Fruit fly (Drosophila melanogaster) whole organism, embryonic: ENCODE measurements around the gene CG12194.

ENCODE experiments used
- CG10147 ChIP-seq: fragments of 200-800 bp; sonication (Bioruptor generic); optimal IDR thresholded peaks from 2 replicates; lab custom pipeline; 2019; ENCODE audit warnings: missing biosample characterization, mild to moderate bottlenecking, missing genetic modification characterization, moderate library complexity
- CG10979 ChIP-seq: fragments of 200-800 bp; sonication (Bioruptor generic); optimal IDR thresholded peaks from 2 replicates; lab custom pipeline; 2018; ENCODE audit warnings: missing biosample characterization, mild to moderate bottlenecking, missing genetic modification characterization, moderate library complexity
- CG13624 ChIP-seq: fragments of 200-800 bp; sonication (Bioruptor generic); optimal IDR thresholded peaks from 2 replicates; lab custom pipeline; 2016; ENCODE audit warnings: missing biosample characterization, missing genetic modification characterization
- CG15696 ChIP-seq: fragments of 200-800 bp; sonication (Bioruptor generic); optimal IDR thresholded peaks from 2 replicates; lab custom pipeline; 2019; ENCODE audit warnings: missing biosample characterization, mild to moderate bottlenecking, missing genetic modification characterization, moderate library complexity
- CG1792 ChIP-seq: fragments of 200-800 bp; sonication (Bioruptor generic); optimal IDR thresholded peaks from 2 replicates; lab custom pipeline; 2016; ENCODE audit warnings: missing biosample characterization, missing genetic modification characterization
- CG2202 ChIP-seq: fragments of 200-800 bp; sonication (Bioruptor generic); optimal IDR thresholded peaks from 2 replicates; lab custom pipeline; 2018; ENCODE audit warnings: missing biosample characterization, mild to moderate bottlenecking, missing genetic modification characterization
- CG2889 ChIP-seq: fragments of 200-800 bp; sonication (Bioruptor generic); IDR thresholded peaks from 3 replicates; pipeline ENCODE4 v1.3.6; 2022; ENCODE audit warnings: missing biosample characterization, missing genetic modification characterization
- CG31224 ChIP-seq: fragments of 200-800 bp; sonication (Bioruptor generic); IDR thresholded peaks from 2 replicates; pipeline ENCODE4 v1.3.6; 2022; ENCODE audit warnings: missing biosample characterization, missing genetic modification characterization
- CG34422 ChIP-seq: fragments of 200-800 bp; sonication (Bioruptor generic); IDR thresholded peaks from 3 replicates; pipeline ENCODE4 v1.3.6; 2022; ENCODE audit warnings: missing biosample characterization, missing genetic modification characterization
- CG4282 ChIP-seq: fragments of 200-800 bp; sonication (Bioruptor generic); optimal IDR thresholded peaks from 2 replicates; lab custom pipeline; 2016; ENCODE audit warnings: missing biosample characterization, missing genetic modification characterization
- CG4424 ChIP-seq: fragments of 200-800 bp; sonication (Bioruptor generic); optimal IDR thresholded peaks from 3 replicates; lab custom pipeline; 2016; ENCODE audit warnings: missing biosample characterization, missing genetic modification characterization
- CG8281 ChIP-seq: fragments of 200-800 bp; sonication (Bioruptor generic); optimal IDR thresholded peaks from 2 replicates; lab custom pipeline; 2018; ENCODE audit warnings: missing biosample characterization, mild to moderate bottlenecking, missing genetic modification characterization, moderate library complexity
- CG9797 ChIP-seq: fragments of 200-800 bp; sonication (Bioruptor generic); optimal IDR thresholded peaks from 3 replicates; lab custom pipeline; 2018; ENCODE audit warnings: missing biosample characterization, mild to moderate bottlenecking, missing genetic modification characterization
- Dfd ChIP-seq, 2 experiments: fragments of >200 bp; optimal IDR thresholded peaks; 2 replicates each; lab custom pipeline; 2017; ENCODE audit warnings: missing biosample characterization in 2 of 2, missing genetic modification characterization in 2 of 2
- GATAe ChIP-seq: fragments of 200-800 bp; sonication (Bioruptor generic); conservative IDR thresholded peaks from 2 replicates; pipeline ENCODE4 v1.3.6; 2022; ENCODE audit warnings: missing biosample characterization, missing genetic modification characterization
- H15 ChIP-seq: fragments of 200-800 bp; sonication (Bioruptor generic); IDR thresholded peaks from 3 replicates; pipeline ENCODE4 v1.3.6; 2022; ENCODE audit warnings: missing biosample characterization, missing genetic modification characterization
- Hr51 ChIP-seq, 2 experiments: fragments of 200-800 bp; sonication (Bioruptor generic); optimal IDR thresholded peaks; 2 replicates in 1 of 2; 3 replicates in 1 of 2; lab custom pipeline; 2016 to 2018; ENCODE audit warnings: missing biosample characterization in 2 of 2, missing genetic modification characterization in 2 of 2, mild to moderate bottlenecking in 1 of 2, moderate library complexity in 1 of 2
- Med ChIP-seq: fragments of 200-800 bp; sonication (Bioruptor generic); peaks from one replicate; lab custom pipeline; 2016; ENCODE audit warnings: missing biosample characterization, missing genetic modification characterization, mild to moderate bottlenecking, inconsistent platforms, moderate library complexity
- Myb ChIP-seq: fragments of 200-800 bp; sonication (Bioruptor generic); optimal IDR thresholded peaks from 2 replicates; lab custom pipeline; 2016; ENCODE audit warnings: missing biosample characterization, missing genetic modification characterization
- PHDP ChIP-seq: fragments of 200-800 bp; sonication (Bioruptor generic); optimal IDR thresholded peaks from 3 replicates; lab custom pipeline; 2018; ENCODE audit warnings: missing biosample characterization, mild to moderate bottlenecking, missing genetic modification characterization, moderate library complexity
- Pdp1 ChIP-seq, 2 experiments: fragments of 200-800 bp; sonication (Bioruptor generic); optimal IDR thresholded peaks; 3 replicates each; lab custom pipeline; 2016; ENCODE audit warnings: missing biosample characterization in 2 of 2, missing genetic modification characterization in 2 of 2, mild to moderate bottlenecking in 1 of 2, moderate library complexity in 1 of 2
- Six4 ChIP-seq: fragments of 200-800 bp; sonication (Bioruptor generic); optimal IDR thresholded peaks from 2 replicates; lab custom pipeline; 2016; ENCODE audit warnings: missing biosample characterization, missing genetic modification characterization
- YL-1 ChIP-seq: fragments of 200-800 bp; sonication (Bioruptor generic); optimal IDR thresholded peaks from 3 replicates; lab custom pipeline; 2017; ENCODE audit warnings: missing biosample characterization, mild to moderate bottlenecking, missing genetic modification characterization
- ap ChIP-seq: fragments of 200-800 bp; sonication (Bioruptor generic); IDR thresholded peaks from 2 replicates; pipeline ENCODE4 v1.3.6; 2022; ENCODE audit warnings: missing biosample characterization, missing genetic modification characterization
- bab2 ChIP-seq: fragments of 200-800 bp; sonication (Bioruptor generic); optimal IDR thresholded peaks from 2 replicates; lab custom pipeline; 2016; ENCODE audit warnings: missing biosample characterization, missing genetic modification characterization
- bowl ChIP-seq: fragments of 200-800 bp; sonication (Bioruptor generic); IDR thresholded peaks from 2 replicates; pipeline ENCODE4 v1.3.6; 2022; ENCODE audit warnings: missing biosample characterization, missing genetic modification characterization
- cato ChIP-seq: fragments of 200-800 bp; sonication (Bioruptor generic); optimal IDR thresholded peaks from 2 replicates; lab custom pipeline; 2016; ENCODE audit warnings: missing biosample characterization, missing genetic modification characterization, borderline replicate concordance
- chinmo ChIP-seq: fragments of 200-800 bp; sonication (Bioruptor generic); IDR thresholded peaks from 4 replicates; pipeline ENCODE4 v1.3.6; 2022; ENCODE audit warnings: missing biosample characterization, missing genetic modification characterization; ENCODE audit not compliant: partially characterized antibody
- dysf ChIP-seq: fragments of 200-800 bp; sonication (Bioruptor generic); IDR thresholded peaks from 3 replicates; pipeline ENCODE4 v1.3.6; 2022; ENCODE audit warnings: missing biosample characterization, missing genetic modification characterization
- en ChIP-seq: fragments of 200-800 bp; sonication (Bioruptor generic); optimal IDR thresholded peaks from 2 replicates; lab custom pipeline; 2016; ENCODE audit warnings: missing biosample characterization, missing genetic modification characterization
- esg ChIP-seq: fragments of 200-800 bp; sonication (Bioruptor generic); conservative IDR thresholded peaks from 2 replicates; pipeline ENCODE4 v1.3.6; 2022; ENCODE audit warnings: missing biosample characterization, missing genetic modification characterization
- fd102C ChIP-seq: fragments of 200-800 bp; sonication (Bioruptor generic); optimal IDR thresholded peaks from 2 replicates; lab custom pipeline; 2018; ENCODE audit warnings: missing biosample characterization, mild to moderate bottlenecking, missing genetic modification characterization, moderate library complexity
- grau ChIP-seq: fragments of 200-800 bp; optimal IDR thresholded peaks from 3 replicates; lab custom pipeline; 2019; ENCODE audit warnings: missing biosample characterization, mild to moderate bottlenecking, missing genetic modification characterization, moderate library complexity
- her ChIP-seq: fragments of 200-800 bp; sonication (Bioruptor generic); optimal IDR thresholded peaks from 2 replicates; lab custom pipeline; 2016; ENCODE audit warnings: missing biosample characterization, missing genetic modification characterization
- jumu ChIP-seq: fragments of 200-800 bp; sonication (Bioruptor generic); optimal IDR thresholded peaks from 3 replicates; lab custom pipeline; 2016; ENCODE audit warnings: missing biosample characterization, missing genetic modification characterization
- kah ChIP-seq: fragments of 200-800 bp; sonication (Bioruptor generic); optimal IDR thresholded peaks from 2 replicates; lab custom pipeline; 2018; ENCODE audit warnings: missing biosample characterization, mild to moderate bottlenecking, missing genetic modification characterization
- kay ChIP-seq: fragments of 200-800 bp; sonication (Bioruptor generic); optimal IDR thresholded peaks from 2 replicates; lab custom pipeline; 2016; ENCODE audit warnings: missing biosample characterization, missing genetic modification characterization
- knrl ChIP-seq: fragments of 200-800 bp; sonication (Bioruptor generic); IDR thresholded peaks from 3 replicates; pipeline ENCODE4 v1.3.6; 2022; ENCODE audit warnings: missing biosample characterization, missing genetic modification characterization; ENCODE audit not compliant: partially characterized antibody
- pb ChIP-seq: fragments of 200-800 bp; sonication (Bioruptor generic); optimal IDR thresholded peaks from 3 replicates; lab custom pipeline; 2016; ENCODE audit warnings: missing biosample characterization, missing genetic modification characterization
- psq ChIP-seq: fragments of 200-800 bp; sonication (Bioruptor generic); optimal IDR thresholded peaks from 2 replicates; lab custom pipeline; 2017; ENCODE audit warnings: missing biosample characterization, missing genetic modification characterization
- pzg ChIP-seq: fragments of 200-800 bp; sonication (Bioruptor generic); optimal IDR thresholded peaks from 3 replicates; lab custom pipeline; 2018; ENCODE audit warnings: missing biosample characterization, mild to moderate bottlenecking, missing genetic modification characterization, moderate library complexity
- sens ChIP-seq: fragments of 200-800 bp; sonication (Bioruptor generic); peaks from one replicate; lab custom pipeline; 2016; ENCODE audit warnings: missing biosample characterization, missing genetic modification characterization
- sim ChIP-seq: fragments of 200-800 bp; sonication (Bioruptor generic); IDR thresholded peaks from 2 replicates; pipeline ENCODE4 v1.3.6; 2022; ENCODE audit warnings: missing biosample characterization, missing genetic modification characterization
- slbo ChIP-seq: fragments of 200-800 bp; sonication (Bioruptor generic); IDR thresholded peaks from 2 replicates; pipeline ENCODE4 v1.3.6; 2022; ENCODE audit warnings: missing biosample characterization, missing genetic modification characterization
- ssp ChIP-seq: fragments of 200-800 bp; sonication (Bioruptor generic); IDR thresholded peaks from 2 replicates; pipeline ENCODE4 v1.3.6; 2022; ENCODE audit warnings: missing biosample characterization, missing genetic modification characterization
- ttk ChIP-seq: fragments of 200-800 bp; sonication (Bioruptor generic); IDR thresholded peaks from 2 replicates; pipeline ENCODE4 v2.1.2; 2022; ENCODE audit warnings: missing biosample characterization, missing genetic modification characterization
- twi ChIP-seq: fragments of 200-800 bp; optimal IDR thresholded peaks from 2 replicates; lab custom pipeline; 2019; ENCODE audit warnings: missing biosample characterization, mild to moderate bottlenecking, missing genetic modification characterization, moderate library complexity
- wdn ChIP-seq: fragments of 200-800 bp; sonication (Bioruptor generic); IDR thresholded peaks from 2 replicates; pipeline ENCODE4 v1.3.6; 2022; ENCODE audit warnings: missing biosample characterization, missing genetic modification characterization

CG12194 gene

dm6 chr2L:4882131-4883022 lies 44.2 kb downstream of the CG12194 start (continued):
- TF ChIP-seq bowl (GFP tag; lab: Robert Waterston, UW) = no peak
- no peak for TF ChIP-seq esg (GFP tag; lab: Robert Waterston, UW)
- TF ChIP-seq CG10979 = no peak
- peak in 1 of 2 experiments; percentile 84 for TF ChIP-seq Dfd (GFP tag; optimal IDR thresholded peaks at IDR 0.05; lab: Kevin White, UChicago)
- TF ChIP-seq wdn (GFP tag; lab: Robert Waterston, UW) = no peak
- TF ChIP-seq sim (GFP tag; lab: Robert Waterston, UW) = no peak
- TF ChIP-seq, all 482 proteins: peak for 7

DNA sequence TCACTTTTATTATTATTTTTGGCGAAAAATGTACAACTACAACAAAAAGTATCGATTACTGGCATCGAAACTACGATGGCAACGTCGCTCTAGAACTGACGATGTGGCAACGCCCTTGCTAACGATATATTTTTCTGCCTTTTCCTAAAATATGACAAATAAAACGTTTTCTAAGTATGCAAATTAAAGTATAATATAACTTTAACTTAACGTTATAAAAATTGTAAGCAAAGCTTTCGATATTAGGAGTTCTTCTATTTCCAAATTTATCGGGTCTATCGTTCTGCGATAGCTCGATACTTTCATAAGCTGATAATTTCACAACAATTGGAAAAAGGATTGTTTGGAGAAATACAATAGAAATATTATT lies 44.9 kb downstream of the CG12194 start, which contains the start of the genes Cf2 and CG3008:
Gene Cf2, minus strand, starts transcription at position 85 of the 370 bp plus-strand sequence.
Gene CG3008, plus strand, starts transcription at position 276 of the 370 bp plus-strand sequence.
- TF ChIP-seq CG31224 (GFP tag; lab: Robert Waterston, UW) (no peak), CG34422 (GFP tag; lab: Robert Waterston, UW) (no peak), ssp (GFP tag; lab: Robert Waterston, UW) (no peak), Six4 (GFP tag; lab: Kevin White, UChicago) (no peak), en (GFP tag; lab: Kevin White, UChicago) (no peak), GATAe (no peak), CG4424 (GFP tag; lab: Kevin White, UChicago) (peak; percentile 3), sens (GFP tag; lab: Kevin White, UChicago) (peak; percentile 87), Myb (GFP tag; lab: Kevin White, UChicago) (peak; percentile 33), CG1792 (GFP tag; lab: Kevin White, UChicago) (no peak), H15 (GFP tag; lab: Robert Waterston, UW) (no peak), Pdp1 (GFP tag; optimal IDR thresholded peaks at IDR 0.05; lab: Kevin White, UChicago) (peak in 1 of 2 experiments; percentile 38), chinmo (GFP tag; lab: Robert Waterston, UW) (0 out of 4 replicates have a peak, but pooled peaks have one; percentile 50), jumu (GFP tag; lab: Kevin White, UChicago) (no peak), pb (GFP tag; lab: Kevin White, UChicago) (no peak), psq (GFP tag; lab: Kevin White, UChicago) (peak; percentile 0), slbo (GFP tag; lab: Robert Waterston, UW) (no peak), CG4282 (GFP tag; lab: Kevin White, UChicago) (no peak), kay (GFP tag; lab: Kevin White, UChicago) (no peak), CG9797 (GFP tag; lab: Kevin White, UChicago) (peak; percentile 42), wdn (GFP tag; lab: Robert Waterston, UW) (no peak), CG15696 (no peak), kah (GFP tag; lab: Kevin White, UChicago) (no peak), dysf (GFP tag; lab: Robert Waterston, UW) (no peak), knrl (GFP tag; lab: Robert Waterston, UW) (peak; percentile 90), pzg (GFP tag; lab: Kevin White, UChicago) (peak; percentile 78), CG2202 (tag; lab: Kevin White, UChicago) (no peak), cato (GFP tag; lab: Kevin White, UChicago) (no peak), Hr51 (GFP tag; optimal IDR thresholded peaks at IDR 0.05; lab: Kevin White, UChicago) (no peak), her (GFP tag; lab: Kevin White, UChicago) (no peak), CG8281 (tag; lab: Kevin White, UChicago) (no peak), Med (GFP tag; lab: Kevin White, UChicago) (peak; percentile 58), bab2 (GFP tag; lab: Kevin White, UChicago) (no peak), grau (no peak), YL-1 (GFP tag; lab: Kevin White, UChicago) (peak; percentile 93), twi (tag; lab: Kevin White, UChicago) (no peak), CG10147 (no peak), fd102C (GFP tag; lab: Kevin White, UChicago) (no peak), ttk (GFP tag; lab: Robert Waterston, UW) (no peak), CG2889 (GFP tag; lab: Robert Waterston, UW) (no peak), CG13624 (GFP tag; lab: Kevin White, UChicago) (no peak), ap (GFP tag; lab: Robert Waterston, UW) (no peak), PHDP (tag; lab: Kevin White, UChicago) (no peak)
